Worm (Caenorhabditis elegans): Measurements from ENCODE around the gene nhr-282.

DNA sequence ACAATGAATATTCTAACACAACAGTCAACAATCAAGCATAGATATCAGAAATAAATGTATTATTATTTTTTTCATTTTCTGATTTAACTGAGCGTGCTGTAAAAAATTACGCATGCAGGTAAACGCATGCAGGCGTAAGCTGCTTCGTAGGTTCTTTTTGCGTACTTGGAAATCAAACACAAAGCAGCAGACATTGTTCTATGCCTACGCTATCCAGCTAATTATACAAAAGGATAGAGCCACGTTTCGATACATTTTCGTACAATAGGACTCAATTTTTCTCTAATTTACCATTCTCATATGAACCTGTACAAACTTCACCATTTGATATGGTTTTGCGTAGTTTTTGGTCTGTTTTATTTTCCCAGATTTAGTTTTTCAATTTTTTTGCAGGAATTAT is 29.6 kb upstream of the nhr-282 start, which contains the start of gene T26E4.3:
- TF ChIP-seq hmbx-1 (tag; optimal IDR thresholded peaks at IDR 0.05): no peak
- no peak for TF ChIP-seq ama-1 (optimal IDR thresholded peaks at IDR 0.05)
- TF ChIP-seq flt-1 (GFP tag; IDR thresholded peaks at IDR 0.05): no peak
